Worm (Caenorhabditis elegans) whole organism, midembryonic: Measurements from ENCODE around the gene nspg-14.

Experiments
- flt-1 ChIP-seq: fragments of 200-800 bp; sonication (Bioruptor generic); IDR thresholded peaks from 2 replicates; pipeline ENCODE4 v1.3.6; 2022; ENCODE audit warnings: missing genetic modification characterization, missing compliant biosample characterization
- med-1 ChIP-seq: sonication (generic microtip); optimal IDR thresholded peaks from 2 replicates; lab custom pipeline; 2017; ENCODE audit warnings: missing genetic modification characterization, mild to moderate bottlenecking, missing compliant biosample characterization, antibody characterized with exemption, missing genetic modification reagents; ENCODE audit not compliant: insufficient read depth
- ref-1 ChIP-seq: fragments of 200-800 bp; sonication (Bioruptor generic); conservative IDR thresholded peaks from 2 replicates; pipeline ENCODE4 v1.3.6; 2022; ENCODE audit warnings: missing genetic modification reagents, missing genetic modification characterization, missing compliant biosample characterization
- ztf-23 ChIP-seq: fragments of 200-800 bp; sonication (Bioruptor generic); IDR thresholded peaks from 2 replicates; pipeline ENCODE4 v1.3.6; 2022; ENCODE audit warnings: missing genetic modification reagents, missing genetic modification characterization, missing compliant biosample characterization
- ztf-29 ChIP-seq: fragments of 200-800 bp; sonication (Bioruptor generic); IDR thresholded peaks from 2 replicates; pipeline ENCODE4 v1.3.6; 2022; ENCODE audit warnings: missing genetic modification reagents, missing genetic modification characterization, missing compliant biosample characterization

DNA sequence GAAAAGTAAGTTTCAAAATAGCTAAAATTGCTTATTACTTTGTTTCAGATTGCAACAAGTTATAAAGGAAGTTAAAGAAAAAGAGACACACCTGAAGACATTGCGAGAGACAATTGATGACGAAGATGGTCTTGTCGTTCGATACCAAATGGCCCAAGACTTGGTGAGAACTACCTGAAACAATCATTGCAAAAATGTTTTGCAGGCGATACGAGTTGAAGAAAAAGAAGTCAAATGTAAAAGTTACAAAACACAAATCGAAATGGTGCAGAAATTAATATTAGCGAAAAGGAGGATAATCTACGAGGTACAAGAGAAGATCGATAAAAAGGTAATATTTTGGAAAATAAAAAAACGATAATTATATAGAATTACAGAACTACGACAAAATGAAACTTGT is 26.8 kb downstream of the nspg-14 start, which contains the start of gene rga-8:
- no peak for TF ChIP-seq ztf-29 (GFP tag; lab: Robert Waterston, UW)
- no peak for TF ChIP-seq ref-1 (GFP tag; lab: Robert Waterston, UW)
- no peak for TF ChIP-seq flt-1 (GFP tag; lab: Robert Waterston, UW)
- no peak for TF ChIP-seq ztf-23 (GFP tag; lab: Robert Waterston, UW)
- no peak for TF ChIP-seq med-1 (GFP tag; lab: Kevin White, UChicago)
